Worm (Caenorhabditis elegans) whole organism, early embryonic: ENCODE results near the gene F58A3.3.

ENCODE experiments used
- B0310.2 ChIP-seq: sonication (generic microtip); optimal IDR thresholded peaks from 2 replicates; lab custom pipeline; 2016; ENCODE audit warnings: mild to moderate bottlenecking, missing genetic modification characterization, missing compliant biosample characterization
- F13C5.2 ChIP-seq: sonication (generic microtip); optimal IDR thresholded peaks from 2 replicates; lab custom pipeline; 2017; ENCODE audit warnings: mild to moderate bottlenecking, missing genetic modification characterization, inconsistent platforms, missing compliant biosample characterization
- aly-1 ChIP-seq: sonication (generic microtip); optimal IDR thresholded peaks from 2 replicates; lab custom pipeline; 2016; ENCODE audit warnings: missing genetic modification characterization, missing compliant biosample characterization
- ama-1 ChIP-seq: fragments of 150-350 bp; optimal IDR thresholded peaks from 2 replicates; lab custom pipeline; 2014
- ceh-36 ChIP-seq: sonication (generic microtip); optimal IDR thresholded peaks from 2 replicates; lab custom pipeline; 2016; ENCODE audit warnings: missing genetic modification characterization, inconsistent platforms, missing compliant biosample characterization
- ets-7 ChIP-seq: sonication (generic microtip); optimal IDR thresholded peaks from 2 replicates; lab custom pipeline; 2016; ENCODE audit warnings: missing genotype, missing genetic modification characterization, missing compliant biosample characterization
- flt-1 ChIP-seq: fragments of 200-800 bp; sonication (Bioruptor generic); IDR thresholded peaks from 2 replicates; pipeline ENCODE4 v1.3.6; 2022; ENCODE audit warnings: missing genetic modification characterization, missing compliant biosample characterization
- hmg-4 ChIP-seq: fragments of 200-800 bp; sonication (Bioruptor generic); optimal IDR thresholded peaks from 2 replicates; lab custom pipeline; 2018; ENCODE audit warnings: mild to moderate bottlenecking, missing genetic modification characterization, missing compliant biosample characterization
- hnd-1 ChIP-seq: sonication (generic microtip); optimal IDR thresholded peaks from 2 replicates; lab custom pipeline; 2016; ENCODE audit warnings: missing genetic modification characterization, missing compliant biosample characterization
- pes-1 ChIP-seq: fragments of 200-800 bp; sonication (Bioruptor generic); IDR thresholded peaks from 2 replicates; pipeline ENCODE4 v1.3.6; 2022; ENCODE audit warnings: missing genetic modification reagents, missing genetic modification characterization, missing compliant biosample characterization
- scrt-1 ChIP-seq: fragments of 200-800 bp; sonication (Bioruptor generic); IDR thresholded peaks from 2 replicates; pipeline ENCODE4 v1.3.6; 2022; ENCODE audit warnings: missing genetic modification characterization, missing compliant biosample characterization
- tbx-11 ChIP-seq: fragments of 200-800 bp; sonication (Bioruptor generic); IDR thresholded peaks from 2 replicates; pipeline ENCODE4 v1.3.6; 2022; ENCODE audit warnings: missing genetic modification characterization, missing compliant biosample characterization
- tra-4 ChIP-seq: sonication (generic microtip); optimal IDR thresholded peaks from 2 replicates; lab custom pipeline; 2017; ENCODE audit warnings: missing genetic modification characterization, missing compliant biosample characterization

ce11 chrX:11061904-11062303, 49.5 kb downstream of the F58A3.3 start, which contains the start of gene lpr-5:
- no peak for TF ChIP-seq ama-1 (lab: Kevin White, UChicago)
- no peak for TF ChIP-seq flt-1
- no peak for TF ChIP-seq aly-1 (tag; lab: Kevin White, UChicago)
- TF ChIP-seq hmg-4 (GFP tag; lab: Kevin White, UChicago) = no peak
- no peak for TF ChIP-seq B0310.2
- TF ChIP-seq ets-7 = no peak
- TF ChIP-seq hnd-1 (tag; lab: Kevin White, UChicago) = no peak
- no peak for TF ChIP-seq tra-4 (tag; lab: Kevin White, UChicago)
- no peak for TF ChIP-seq ceh-36 (tag; lab: Kevin White, UChicago)
- no peak for TF ChIP-seq F13C5.2 (tag; lab: Kevin White, UChicago)
- no peak for TF ChIP-seq tbx-11 (GFP tag; lab: Robert Waterston, UW)
- TF ChIP-seq scrt-1 (GFP tag; lab: Robert Waterston, UW) = no peak
- TF ChIP-seq pes-1 (GFP tag; lab: Robert Waterston, UW) = no peak
